Worm (Caenorhabditis elegans): ENCODE results near the gene rnf-5.

DNA sequence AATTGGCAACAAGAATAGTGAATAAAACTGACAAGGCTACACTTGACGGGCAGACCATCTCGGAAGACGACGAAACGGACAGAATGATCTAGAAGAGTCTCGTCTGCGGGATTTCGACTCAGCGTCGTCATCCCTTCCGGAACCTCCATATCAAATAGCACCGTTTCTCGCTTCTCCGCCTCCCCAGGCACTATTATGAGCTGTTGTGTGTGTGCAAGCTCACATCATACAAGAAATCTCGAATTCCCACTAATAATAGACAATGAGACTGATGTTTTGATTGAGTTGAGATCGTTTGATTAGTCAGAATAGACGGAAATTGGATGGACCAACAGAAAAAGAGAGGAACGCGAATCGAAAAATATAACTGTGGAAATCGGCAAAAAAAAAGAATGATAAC, 23.6 kb upstream of the rnf-5 start, which contains the start of gene spp-28:
- TF ChIP-seq unc-62 (GFP tag; optimal IDR thresholded peaks at IDR 0.05) = no peak
- no peak for TF ChIP-seq ztf-26 (tag; optimal IDR thresholded peaks at IDR 0.05)
- no peak for TF ChIP-seq somi-1 (GFP tag; optimal IDR thresholded peaks at IDR 0.05)

Measured in whole organism, young adult.